Fruit fly (Drosophila melanogaster): Measurements from ENCODE around the gene Tango6.

dm6 chr2L:18921246-18921645 is 47.6 kb upstream of the Tango6 start:
- TF ChIP-seq CG17806 (tag; optimal IDR thresholded peaks at IDR 0.05) (no peak), CG9948 (tag; optimal IDR thresholded peaks at IDR 0.05) (no peak), CG14655 (GFP tag; optimal IDR thresholded peaks at IDR 0.05) (no peak)

All from whole organism, pupa.